Worm (Caenorhabditis elegans) whole organism, L4 larva: ENCODE results near the gene T24B8.4.

Experiments used
- F26F4.8 ChIP-seq: fragments of 200-800 bp; sonication (Bioruptor generic); conservative IDR thresholded peaks from 2 replicates; pipeline ENCODE4 v1.3.6; 2022; ENCODE audit warnings: missing genetic modification characterization, missing compliant biosample characterization
- F37D6.2 ChIP-seq: sonication (generic microtip); optimal IDR thresholded peaks from 2 replicates; lab custom pipeline; 2016; ENCODE audit warnings: mild to moderate bottlenecking, missing genetic modification characterization, missing compliant biosample characterization
- F44E2.7 ChIP-seq: fragments of 200-800 bp; sonication (Bioruptor generic); IDR thresholded peaks from 2 replicates; pipeline ENCODE4 v2.1.2; 2022; ENCODE audit warnings: missing genetic modification characterization, missing compliant biosample characterization
- R02D3.7 ChIP-seq: fragments of 150-350 bp; sonication (generic microtip); optimal IDR thresholded peaks from 3 replicates; lab custom pipeline; 2014; ENCODE audit warnings: missing biosample characterization, missing genetic modification characterization
- T26A8.4 ChIP-seq: fragments of 200-800 bp; sonication (Bioruptor generic); IDR thresholded peaks from 2 replicates; pipeline ENCODE4 v1.3.6; 2022; ENCODE audit warnings: missing genetic modification characterization, missing compliant biosample characterization
- Y48G9A.11 ChIP-seq: fragments of 200-800 bp; sonication (Bioruptor generic); IDR thresholded peaks from 2 replicates; pipeline ENCODE4 v1.3.6; 2022; ENCODE audit warnings: missing genetic modification reagents, missing genetic modification characterization, missing compliant biosample characterization
- Y75B8A.6 ChIP-seq: fragments of 200-800 bp; sonication (Bioruptor generic); IDR thresholded peaks from 2 replicates; pipeline ENCODE4 v1.3.6; 2022; ENCODE audit warnings: missing genetic modification reagents, missing genetic modification characterization, missing compliant biosample characterization
- ZK546.5 ChIP-seq, 2 experiments: sonication (generic microtip); optimal IDR thresholded peaks; 2 replicates each; lab custom pipeline; 2017; ENCODE audit warnings: missing biosample characterization in 2 of 2, missing genetic modification characterization in 2 of 2
- ceh-20 ChIP-seq: fragments of 200-800 bp; sonication (Bioruptor generic); IDR thresholded peaks from 2 replicates; pipeline ENCODE4 v1.3.6; 2022; ENCODE audit warnings: missing genetic modification reagents, missing genetic modification characterization, missing compliant biosample characterization
- ceh-44 ChIP-seq: fragments of 200-800 bp; sonication (Bioruptor generic); IDR thresholded peaks from 2 replicates; pipeline ENCODE4 v1.3.6; 2022; ENCODE audit warnings: missing genetic modification reagents, missing genetic modification characterization, missing compliant biosample characterization
- ceh-62 ChIP-seq: sonication (generic microtip); optimal IDR thresholded peaks from 2 replicates; lab custom pipeline; 2017; ENCODE audit warnings: missing biosample characterization, missing genetic modification characterization
- cey-2 ChIP-seq: sonication (generic microtip); optimal IDR thresholded peaks from 3 replicates; lab custom pipeline; 2017; ENCODE audit warnings: missing genetic modification characterization, mild to moderate bottlenecking, missing compliant biosample characterization, antibody characterized with exemption, borderline replicate concordance; ENCODE audit not compliant: insufficient read depth
- ctbp-1 ChIP-seq: fragments of 200-800 bp; sonication (Bioruptor generic); IDR thresholded peaks from 2 replicates; pipeline ENCODE4 v1.3.6; 2022; ENCODE audit warnings: missing genetic modification reagents, missing genetic modification characterization, missing compliant biosample characterization
- daf-16 ChIP-seq, 3 experiments: sonication (generic microtip); optimal IDR thresholded peaks; 2 replicates each; lab custom pipeline; 2016 to 2017; ENCODE audit warnings: missing genetic modification characterization in 3 of 3, missing genetic modification reagents in 3 of 3, mild to moderate bottlenecking in 2 of 3, missing compliant biosample characterization in 2 of 3, missing biosample characterization in 1 of 3, moderate library complexity in 1 of 3
- dmd-8 ChIP-seq: fragments of 200-800 bp; sonication (Bioruptor generic); IDR thresholded peaks from 2 replicates; pipeline ENCODE4 v1.3.6; 2022; ENCODE audit warnings: missing genetic modification characterization, missing compliant biosample characterization
- dpl-1 ChIP-seq: fragments of 150-350 bp; optimal IDR thresholded peaks from 2 replicates; lab custom pipeline; 2014; ENCODE audit warnings: missing biosample characterization, missing genetic modification reagents, missing genetic modification characterization
- duxl-1 ChIP-seq: sonication (generic microtip); optimal IDR thresholded peaks from 2 replicates; lab custom pipeline; 2016; ENCODE audit warnings: mild to moderate bottlenecking, missing genetic modification characterization, moderate library complexity, missing compliant biosample characterization; ENCODE audit not compliant: poor library complexity
- dve-1 ChIP-seq: sonication (generic microtip); optimal IDR thresholded peaks from 2 replicates; lab custom pipeline; 2017; ENCODE audit warnings: antibody characterized with exemption, mild to moderate bottlenecking, missing genetic modification characterization, missing compliant biosample characterization; ENCODE audit not compliant: insufficient read depth
- egl-27 ChIP-seq: sonication (generic microtip); optimal IDR thresholded peaks from 3 replicates; lab custom pipeline; 2017; ENCODE audit warnings: missing biosample characterization, missing genetic modification reagents, missing genetic modification characterization
- gei-8 ChIP-seq: fragments of 200-800 bp; sonication (Bioruptor generic); optimal IDR thresholded peaks from 2 replicates; lab custom pipeline; 2018; ENCODE audit warnings: mild to moderate bottlenecking, missing genetic modification characterization, missing compliant biosample characterization
- hif-1 ChIP-seq, 2 experiments: sonication (generic microtip); optimal IDR thresholded peaks; 2 replicates each; lab custom pipeline; 2016 to 2017; ENCODE audit warnings: missing compliant biosample characterization in 2 of 2, missing genetic modification characterization in 2 of 2, missing genetic modification reagents in 2 of 2, missing genotype in 2 of 2, mild to moderate bottlenecking in 1 of 2
- hmg-1.1 ChIP-seq: fragments of 200-800 bp; sonication (Bioruptor generic); IDR thresholded peaks from 2 replicates; pipeline ENCODE4 v1.3.6; 2022; ENCODE audit warnings: missing genetic modification reagents, missing genetic modification characterization, missing compliant biosample characterization
- jun-1 ChIP-seq: fragments of 150-350 bp; optimal IDR thresholded peaks from 2 replicates; lab custom pipeline; 2014; ENCODE audit warnings: missing biosample characterization, missing genetic modification reagents, missing genetic modification characterization
- lim-7 ChIP-seq: fragments of 200-800 bp; sonication (Bioruptor generic); IDR thresholded peaks from 2 replicates; pipeline ENCODE4 v1.3.6; 2022; ENCODE audit warnings: missing genetic modification characterization, missing compliant biosample characterization
- lin-15B ChIP-seq: fragments of 150-350 bp; sonication (generic microtip); optimal IDR thresholded peaks from 3 replicates; lab custom pipeline; 2014; ENCODE audit warnings: missing biosample characterization, missing genetic modification characterization
- lsy-2 ChIP-seq, 2 experiments: fragments of 150-350 bp in 1 of 2; sonication (generic microtip) in 1 of 2; optimal IDR thresholded peaks; 2 replicates each; lab custom pipeline; 2014 to 2017; ENCODE audit warnings: missing biosample characterization in 2 of 2, missing genetic modification characterization in 2 of 2
- mdl-1 ChIP-seq, 2 experiments: fragments of 150-350 bp in 1 of 2; sonication (generic microtip) in 1 of 2; optimal IDR thresholded peaks; 2 replicates each; lab custom pipeline; 2014 to 2017; ENCODE audit warnings: missing biosample characterization in 2 of 2, missing genetic modification characterization in 2 of 2
- mdt-29 ChIP-seq: fragments of 200-800 bp; sonication (Bioruptor generic); IDR thresholded peaks from 2 replicates; pipeline ENCODE4 v1.3.6; 2022; ENCODE audit warnings: missing genetic modification reagents, missing genetic modification characterization, missing compliant biosample characterization
- mes-2 ChIP-seq: sonication (generic microtip); optimal IDR thresholded peaks from 2 replicates; lab custom pipeline; 2016; ENCODE audit warnings: missing genotype, mild to moderate bottlenecking, missing genetic modification characterization, missing compliant biosample characterization; ENCODE audit not compliant: poor library complexity, severe bottlenecking
- mxl-3 ChIP-seq: fragments of 200-800 bp; sonication (Bioruptor generic); optimal IDR thresholded peaks from 2 replicates; lab custom pipeline; 2018; ENCODE audit warnings: mild to moderate bottlenecking, missing genetic modification characterization, missing compliant biosample characterization
- nhr-11 ChIP-seq: fragments of 150-350 bp; optimal IDR thresholded peaks from 2 replicates; lab custom pipeline; 2014; ENCODE audit warnings: missing biosample characterization, missing genetic modification characterization
- nhr-237 ChIP-seq: sonication (generic microtip); optimal IDR thresholded peaks from 2 replicates; lab custom pipeline; 2017; ENCODE audit warnings: missing biosample characterization, missing genetic modification characterization
- nhr-25 ChIP-seq: sonication (generic microtip); optimal IDR thresholded peaks from 2 replicates; lab custom pipeline; 2017; ENCODE audit warnings: missing genetic modification characterization, mild to moderate bottlenecking, missing compliant biosample characterization, antibody characterized with exemption, moderate library complexity, borderline replicate concordance; ENCODE audit not compliant: insufficient read depth
- nhr-6 ChIP-seq: fragments of 150-350 bp; optimal IDR thresholded peaks from 2 replicates; lab custom pipeline; 2014; ENCODE audit warnings: missing biosample characterization, missing genetic modification characterization
- nhr-76 ChIP-seq: fragments of 150-350 bp; optimal IDR thresholded peaks from 2 replicates; lab custom pipeline; 2014; ENCODE audit warnings: missing biosample characterization, missing genetic modification characterization
- nhr-77 ChIP-seq: fragments of 150-350 bp; optimal IDR thresholded peaks from 2 replicates; lab custom pipeline; 2014; ENCODE audit warnings: missing biosample characterization, missing genetic modification characterization
- saeg-2 ChIP-seq: fragments of 200-800 bp; sonication (Bioruptor generic); IDR thresholded peaks from 2 replicates; pipeline ENCODE4 v1.3.6; 2022; ENCODE audit warnings: missing genetic modification reagents, missing genetic modification characterization, missing compliant biosample characterization
- sdz-12 ChIP-seq: fragments of 200-800 bp; sonication (Bioruptor generic); optimal IDR thresholded peaks from 2 replicates; lab custom pipeline; 2018; ENCODE audit warnings: mild to moderate bottlenecking, missing genetic modification characterization, missing compliant biosample characterization
- set-16 ChIP-seq: fragments of 200-800 bp; sonication (Bioruptor generic); IDR thresholded peaks from 2 replicates; pipeline ENCODE4 v1.3.6; 2022; ENCODE audit warnings: missing genetic modification reagents, missing genetic modification characterization, missing compliant biosample characterization
- snpc-4 ChIP-seq: fragments of 150-350 bp; optimal IDR thresholded peaks from 2 replicates; lab custom pipeline; 2014; ENCODE audit warnings: missing biosample characterization, missing genetic modification characterization
- spr-1 ChIP-seq: sonication (generic microtip); optimal IDR thresholded peaks from 2 replicates; lab custom pipeline; 2016; ENCODE audit warnings: mild to moderate bottlenecking, missing genetic modification characterization, missing compliant biosample characterization
- unc-130 ChIP-seq: sonication (generic microtip); optimal IDR thresholded peaks from 2 replicates; lab custom pipeline; 2016; ENCODE audit warnings: missing genetic modification reagents, missing genetic modification characterization, missing compliant biosample characterization
- unc-39 ChIP-seq: sonication (generic microtip); optimal IDR thresholded peaks from 2 replicates; lab custom pipeline; 2017; ENCODE audit warnings: missing biosample characterization, missing genetic modification characterization
- zip-2 ChIP-seq: fragments of 150-350 bp; optimal IDR thresholded peaks from 2 replicates; lab custom pipeline; 2014; ENCODE audit warnings: missing biosample characterization, missing genetic modification characterization
- ztf-7 ChIP-seq: fragments of 150-350 bp; optimal IDR thresholded peaks from 2 replicates; lab custom pipeline; 2014; ENCODE audit warnings: missing biosample characterization, missing genetic modification characterization

T24B8.4 gene

ce11 chrII:9112851-9113250 lies 42.2 kb upstream of the T24B8.4 start, which contains the start of gene jun-1 (continued):
- TF ChIP-seq Y48G9A.11 (GFP tag; lab: Robert Waterston, UW) (no peak), F44E2.7 (GFP tag; lab: Robert Waterston, UW) (no peak), R02D3.7 (tag; lab: Kevin White, UChicago) (no peak), ctbp-1 (GFP tag; lab: Robert Waterston, UW) (peak; percentile 39), F26F4.8 (GFP tag; lab: Robert Waterston, UW) (no peak), duxl-1 (tag; lab: Kevin White, UChicago) (no peak), dpl-1 (GFP tag; lab: Kevin White, UChicago) (peak; percentile 47), mes-2 (tag; lab: Kevin White, UChicago) (peak; percentile 47), ceh-20 (GFP tag; lab: Robert Waterston, UW) (0 out of 2 replicates have a peak, but pooled peaks have one; percentile 35), egl-27 (tag; lab: Kevin White, UChicago) (no peak), mxl-3 (GFP tag; lab: Kevin White, UChicago) (peak; percentile 56), dmd-8 (GFP tag; lab: Robert Waterston, UW) (no peak), nhr-76 (tag; lab: Kevin White, UChicago) (no peak), nhr-25 (tag; lab: Kevin White, UChicago) (peak; percentile 45), spr-1 (peak; percentile 51), sdz-12 (no peak), hmg-1.1 (GFP tag; lab: Robert Waterston, UW) (peak; percentile 67; the same call in 1 of the 2 replicates), set-16 (GFP tag; lab: Robert Waterston, UW) (peak; percentile 41), lin-15B (tag; lab: Kevin White, UChicago) (no peak), nhr-77 (tag; lab: Kevin White, UChicago) (peak; percentile 93), ceh-44 (no peak), saeg-2 (GFP tag; lab: Robert Waterston, UW) (no peak), nhr-237 (peak; percentile 25), mdt-29 (GFP tag; lab: Robert Waterston, UW) (0 out of 2 replicates have a peak, but pooled peaks have one; percentile 40), ztf-7 (tag; lab: Kevin White, UChicago) (no peak), gei-8 (no peak), daf-16 (GFP tag; optimal IDR thresholded peaks at IDR 0.05; lab: Kevin White, UChicago) (peak in 1 of 2 experiments; percentile 68), daf-16 (tag; optimal IDR thresholded peaks at IDR 0.05; lab: Kevin White, UChicago) (peak; percentile 23), unc-39 (tag; lab: Kevin White, UChicago) (no peak), T26A8.4 (GFP tag; lab: Robert Waterston, UW) (no peak), nhr-11 (peak; percentile 94), snpc-4 (tag; lab: Kevin White, UChicago) (no peak), Y75B8A.6 (GFP tag; lab: Robert Waterston, UW) (no peak), hif-1 (tag; optimal IDR thresholded peaks at IDR 0.05; lab: Kevin White, UChicago) (peak in 1 of 2 experiments; percentile 57), lsy-2 (tag; optimal IDR thresholded peaks at IDR 0.05; lab: Kevin White, UChicago) (peak; percentile 70 to 89), F37D6.2 (peak; percentile 38), ZK546.5 (tag; optimal IDR thresholded peaks at IDR 0.05; lab: Kevin White, UChicago) (no peak), nhr-6 (tag; lab: Kevin White, UChicago) (peak; percentile 92), mdl-1 (tag; optimal IDR thresholded peaks at IDR 0.05; lab: Kevin White, UChicago) (peak in 1 of 2 experiments; percentile 72), unc-130 (GFP tag; lab: Kevin White, UChicago) (no peak), ceh-62 (tag; lab: Kevin White, UChicago) (no peak), cey-2 (tag; lab: Kevin White, UChicago) (peak; percentile 44), jun-1 (tag; lab: Kevin White, UChicago) (no peak), dve-1 (peak; percentile 93), zip-2 (tag; lab: Kevin White, UChicago) (peak; percentile 17), lim-7 (GFP tag; lab: Robert Waterston, UW) (no peak)
- TF ChIP-seq, all 104 proteins: peak for 36
